Worm (Caenorhabditis elegans) whole organism, early embryonic: ENCODE results near the gene srh-212.

Experiments
- F13C5.2 ChIP-seq: sonication (generic microtip); optimal IDR thresholded peaks from 2 replicates; lab custom pipeline; 2017; ENCODE audit warnings: mild to moderate bottlenecking, missing genetic modification characterization, inconsistent platforms, missing compliant biosample characterization
- ama-1 ChIP-seq: fragments of 150-350 bp; optimal IDR thresholded peaks from 2 replicates; lab custom pipeline; 2014
- ets-7 ChIP-seq: sonication (generic microtip); optimal IDR thresholded peaks from 2 replicates; lab custom pipeline; 2016; ENCODE audit warnings: missing genotype, missing genetic modification characterization, missing compliant biosample characterization
- flt-1 ChIP-seq: fragments of 200-800 bp; sonication (Bioruptor generic); IDR thresholded peaks from 2 replicates; pipeline ENCODE4 v1.3.6; 2022; ENCODE audit warnings: missing genetic modification characterization, missing compliant biosample characterization
- hmbx-1 ChIP-seq: sonication (generic microtip); optimal IDR thresholded peaks from 2 replicates; lab custom pipeline; 2016; ENCODE audit warnings: mild to moderate bottlenecking, missing genetic modification characterization, missing compliant biosample characterization
- hmg-4 ChIP-seq: fragments of 200-800 bp; sonication (Bioruptor generic); optimal IDR thresholded peaks from 2 replicates; lab custom pipeline; 2018; ENCODE audit warnings: mild to moderate bottlenecking, missing genetic modification characterization, missing compliant biosample characterization
- hnd-1 ChIP-seq: sonication (generic microtip); optimal IDR thresholded peaks from 2 replicates; lab custom pipeline; 2016; ENCODE audit warnings: missing genetic modification characterization, missing compliant biosample characterization
- pes-1 ChIP-seq: fragments of 200-800 bp; sonication (Bioruptor generic); IDR thresholded peaks from 2 replicates; pipeline ENCODE4 v1.3.6; 2022; ENCODE audit warnings: missing genetic modification reagents, missing genetic modification characterization, missing compliant biosample characterization

ce11 chrV:3600570-3600969, 3.6 kb upstream of the srh-212 start, which contains the start of gene T22F3.7:
- TF ChIP-seq hnd-1 (tag; lab: Kevin White, UChicago) (no peak), pes-1 (GFP tag; lab: Robert Waterston, UW) (no peak), ama-1 (lab: Kevin White, UChicago) (no peak), F13C5.2 (no peak), hmg-4 (GFP tag; lab: Kevin White, UChicago) (no peak), hmbx-1 (tag; lab: Kevin White, UChicago) (no peak), ets-7 (tag; lab: Kevin White, UChicago) (no peak), flt-1 (GFP tag; lab: Robert Waterston, UW) (no peak)
